Worm (Caenorhabditis elegans) whole organism, L1 larva: ENCODE measurements around the gene ugt-14.
A peak's percentile ranks its signal among the peaks of the same experiment; 100 is the strongest.

Source experiments
- C04F5.9 ChIP-seq: sonication (generic microtip); optimal IDR thresholded peaks from 2 replicates; lab custom pipeline; 2016; ENCODE audit warnings: missing genetic modification characterization, missing compliant biosample characterization
- C34B4.2 ChIP-seq: sonication (generic microtip); optimal IDR thresholded peaks from 2 replicates; lab custom pipeline; 2017; ENCODE audit warnings: mild to moderate bottlenecking, missing genetic modification characterization, missing compliant biosample characterization
- F16B12.6 ChIP-seq: fragments of 150-350 bp; optimal IDR thresholded peaks from 2 replicates; lab custom pipeline; 2014; ENCODE audit warnings: missing biosample characterization, missing genetic modification characterization
- aly-2 ChIP-seq: fragments of 150-350 bp; optimal IDR thresholded peaks from 2 replicates; lab custom pipeline; 2014; ENCODE audit warnings: missing biosample characterization, missing genetic modification characterization
- blmp-1 ChIP-seq: fragments of 150-350 bp; optimal IDR thresholded peaks from 2 replicates; lab custom pipeline; 2014; ENCODE audit warnings: missing biosample characterization, missing genetic modification characterization
- ceh-8 ChIP-seq: fragments of 200-800 bp; sonication (Bioruptor generic); optimal IDR thresholded peaks from 2 replicates; lab custom pipeline; 2018; ENCODE audit warnings: mild to moderate bottlenecking, missing genetic modification characterization, moderate library complexity, missing compliant biosample characterization
- ceh-82 ChIP-seq, 3 experiments: fragments of 150-350 bp in 1 of 3; sonication (generic microtip) in 2 of 3; optimal IDR thresholded peaks; 2 replicates each; lab custom pipeline; 2014 to 2017; ENCODE audit warnings: missing biosample characterization in 3 of 3, missing genetic modification characterization in 3 of 3
- ceh-88 ChIP-seq: fragments of 200-800 bp; sonication (Bioruptor generic); IDR thresholded peaks from 2 replicates; pipeline ENCODE4 v1.3.6; 2022; ENCODE audit warnings: missing genetic modification characterization, missing compliant biosample characterization
- dsc-1 ChIP-seq: sonication (generic microtip); optimal IDR thresholded peaks from 2 replicates; lab custom pipeline; 2016; ENCODE audit warnings: mild to moderate bottlenecking, missing genetic modification characterization, missing compliant biosample characterization
- efl-3 ChIP-seq: fragments of 200-800 bp; sonication (Bioruptor generic); optimal IDR thresholded peaks from 2 replicates; lab custom pipeline; 2018; ENCODE audit warnings: mild to moderate bottlenecking, missing genetic modification characterization, missing compliant biosample characterization
- elt-2 ChIP-seq: sonication (generic microtip); optimal IDR thresholded peaks from 2 replicates; lab custom pipeline; 2016; ENCODE audit warnings: missing genetic modification characterization, mild to moderate bottlenecking, inconsistent platforms, missing compliant biosample characterization, missing genetic modification reagents
- elt-3 ChIP-seq, 6 experiments: fragments of 150-350 bp in 1 of 6; sonication (generic microtip); optimal IDR thresholded peaks; 2 replicates each; lab custom pipeline; 2017 to 2018; ENCODE audit warnings: missing biosample characterization in 6 of 6, missing genetic modification characterization in 6 of 6, inconsistent platforms in 1 of 6
- ets-5 ChIP-seq: fragments of 200-800 bp; sonication (Bioruptor generic); IDR thresholded peaks from 2 replicates; pipeline ENCODE4 v1.3.6; 2022; ENCODE audit warnings: missing genetic modification characterization, missing compliant biosample characterization
- fkh-4 ChIP-seq: sonication (generic microtip); optimal IDR thresholded peaks from 2 replicates; lab custom pipeline; 2016; ENCODE audit warnings: missing compliant biosample characterization, missing genetic modification characterization, borderline replicate concordance
- hpl-2 ChIP-seq: fragments of 150-350 bp; optimal IDR thresholded peaks from 2 replicates; lab custom pipeline; 2014; ENCODE audit warnings: missing biosample characterization, missing genetic modification reagents, missing genetic modification characterization
- irx-1 ChIP-seq: sonication (generic microtip); optimal IDR thresholded peaks from 2 replicates; lab custom pipeline; 2016; ENCODE audit warnings: missing genetic modification characterization, missing compliant biosample characterization
- lin-14 ChIP-seq: fragments of 200-800 bp; sonication (Bioruptor generic); optimal IDR thresholded peaks from 2 replicates; lab custom pipeline; 2018; ENCODE audit warnings: mild to moderate bottlenecking, missing genetic modification characterization, moderate library complexity, missing compliant biosample characterization
- lin-35 ChIP-seq, 2 experiments: fragments of 150-350 bp; optimal IDR thresholded peaks; 2 replicates each; lab custom pipeline; 2014; ENCODE audit warnings: missing biosample characterization in 2 of 2, missing genetic modification characterization in 2 of 2, missing genetic modification reagents in 2 of 2
- mab-9 ChIP-seq: fragments of 200-800 bp; sonication (Bioruptor generic); IDR thresholded peaks from 2 replicates; pipeline ENCODE4 v1.3.6; 2022; ENCODE audit warnings: missing genetic modification reagents, missing genetic modification characterization, missing compliant biosample characterization
- mep-1 ChIP-seq: fragments of 150-350 bp; optimal IDR thresholded peaks from 2 replicates; lab custom pipeline; 2014; ENCODE audit warnings: missing biosample characterization, missing genetic modification characterization
- nhr-11 ChIP-seq: fragments of 150-350 bp; optimal IDR thresholded peaks from 2 replicates; lab custom pipeline; 2014; ENCODE audit warnings: missing biosample characterization, missing genetic modification characterization
- nhr-12 ChIP-seq: sonication (generic microtip); optimal IDR thresholded peaks from 2 replicates; lab custom pipeline; 2017; ENCODE audit warnings: missing biosample characterization, missing genetic modification characterization
- nhr-20 ChIP-seq: sonication (generic microtip); optimal IDR thresholded peaks from 2 replicates; lab custom pipeline; 2016; ENCODE audit warnings: mild to moderate bottlenecking, missing genetic modification characterization, missing compliant biosample characterization
- nhr-28 ChIP-seq: fragments of 150-350 bp; optimal IDR thresholded peaks from 2 replicates; lab custom pipeline; 2014; ENCODE audit warnings: missing biosample characterization, missing genetic modification characterization
- nhr-71 ChIP-seq: sonication (generic microtip); optimal IDR thresholded peaks from 2 replicates; lab custom pipeline; 2016; ENCODE audit warnings: mild to moderate bottlenecking, missing genetic modification characterization, moderate library complexity, missing compliant biosample characterization
- nhr-77 ChIP-seq: fragments of 150-350 bp; optimal IDR thresholded peaks from 2 replicates; lab custom pipeline; 2014; ENCODE audit warnings: missing biosample characterization, missing genetic modification characterization
- nhr-84 ChIP-seq: sonication (generic microtip); optimal IDR thresholded peaks from 2 replicates; lab custom pipeline; 2017; ENCODE audit warnings: missing biosample characterization, missing genetic modification characterization
- nhr-85 ChIP-seq: sonication (generic microtip); peaks from one replicate; lab custom pipeline; 2016; ENCODE audit warnings: missing genetic modification characterization, inconsistent platforms, missing compliant biosample characterization
- nhr-90 ChIP-seq: sonication (generic microtip); optimal IDR thresholded peaks from 2 replicates; lab custom pipeline; 2016; ENCODE audit warnings: mild to moderate bottlenecking, missing genetic modification characterization, missing compliant biosample characterization; ENCODE audit not compliant: poor library complexity
- pag-3 ChIP-seq: sonication (generic microtip); optimal IDR thresholded peaks from 2 replicates; lab custom pipeline; 2017; ENCODE audit warnings: missing genetic modification characterization, mild to moderate bottlenecking, missing compliant biosample characterization, antibody characterized with exemption, borderline replicate concordance; ENCODE audit not compliant: insufficient read depth
- pax-3 ChIP-seq: fragments of 200-800 bp; sonication (Bioruptor generic); optimal IDR thresholded peaks from 2 replicates; lab custom pipeline; 2018; ENCODE audit warnings: mild to moderate bottlenecking, missing genetic modification characterization, moderate library complexity, missing compliant biosample characterization
- snpc-4 ChIP-seq: fragments of 150-350 bp; optimal IDR thresholded peaks from 2 replicates; lab custom pipeline; 2014; ENCODE audit warnings: missing biosample characterization, missing genetic modification characterization
- snu-23 ChIP-seq: sonication (generic microtip); optimal IDR thresholded peaks from 2 replicates; lab custom pipeline; 2016; ENCODE audit warnings: missing genetic modification characterization, missing compliant biosample characterization
- swsn-7 ChIP-seq: sonication (generic microtip); optimal IDR thresholded peaks from 2 replicates; lab custom pipeline; 2016; ENCODE audit warnings: missing genetic modification characterization, missing compliant biosample characterization
- unc-130 ChIP-seq: fragments of 150-350 bp; optimal IDR thresholded peaks from 2 replicates; lab custom pipeline; 2017; ENCODE audit warnings: missing biosample characterization, missing genetic modification characterization, inconsistent platforms
- unc-30 ChIP-seq: sonication (generic microtip); optimal IDR thresholded peaks from 2 replicates; lab custom pipeline; 2017; ENCODE audit warnings: missing biosample characterization, missing genetic modification characterization
- unc-98 ChIP-seq: fragments of 200-800 bp; sonication (Bioruptor generic); IDR thresholded peaks from 2 replicates; pipeline ENCODE4 v1.3.6; 2022; ENCODE audit warnings: missing genetic modification characterization, missing compliant biosample characterization
- xbp-1 ChIP-seq: sonication (generic microtip); optimal IDR thresholded peaks from 2 replicates; lab custom pipeline; 2016; ENCODE audit warnings: missing genetic modification characterization, missing compliant biosample characterization
- zip-4 ChIP-seq: fragments of 200-800 bp; sonication (Bioruptor generic); optimal IDR thresholded peaks from 2 replicates; lab custom pipeline; 2018; ENCODE audit warnings: mild to moderate bottlenecking, missing genetic modification characterization, moderate library complexity, missing compliant biosample characterization

ugt-14 gene

ce11 chrV:4881377-4881776 is 24.7 kb upstream of the ugt-14 start, which contains the start of gene str-32:
Gene str-32, minus strand, starts transcription at chrV:4881477.
- no peak for TF ChIP-seq fkh-4 (tag; lab: Kevin White, UChicago)
- TF ChIP-seq, all 84 proteins: peak for 0

DNA sequence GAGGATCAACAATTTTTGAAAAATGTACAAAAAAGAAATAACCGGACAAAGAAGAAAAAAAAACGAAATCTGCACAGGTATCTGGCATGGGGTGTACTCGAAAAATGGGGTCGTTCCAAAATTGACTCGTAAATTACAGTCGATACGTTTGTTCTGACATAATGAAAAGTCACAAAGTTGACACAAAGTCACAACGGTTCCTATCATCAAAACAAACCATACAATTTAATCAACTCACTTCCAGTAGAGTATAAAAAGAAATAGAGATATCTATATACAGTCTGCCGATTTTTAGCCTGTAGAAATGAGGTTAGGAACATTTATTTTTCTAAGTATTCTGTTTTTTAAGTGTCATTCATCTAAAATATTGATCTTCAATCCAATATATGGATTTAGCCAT is 21.6 kb upstream of the ugt-14 start, which contains the start of gene T19H12.12:
Gene T19H12.12, plus strand, starts transcription at position 301 of the 400 bp plus-strand sequence.
- no peak for TF ChIP-seq unc-30 (tag; lab: Kevin White, UChicago)
- TF ChIP-seq efl-3 (GFP tag; lab: Kevin White, UChicago): no peak
- TF ChIP-seq unc-98: no peak
- no peak for TF ChIP-seq nhr-28
- TF ChIP-seq pag-3 (tag; lab: Kevin White, UChicago): no peak
- TF ChIP-seq zip-4 (GFP tag; lab: Kevin White, UChicago): no peak
- no peak for TF ChIP-seq C34B4.2 (tag; lab: Kevin White, UChicago)
- no peak for TF ChIP-seq irx-1 (tag; lab: Kevin White, UChicago)
- no peak for TF ChIP-seq ets-5 (GFP tag; lab: Robert Waterston, UW)
- TF ChIP-seq pax-3 (tag; lab: Kevin White, UChicago): no peak
- no peak for TF ChIP-seq elt-2 (tag; lab: Kevin White, UChicago)
- TF ChIP-seq nhr-90 (tag; lab: Kevin White, UChicago): no peak
- no peak for TF ChIP-seq nhr-77
- TF ChIP-seq nhr-12 (tag; lab: Kevin White, UChicago): no peak
- no peak for TF ChIP-seq F16B12.6 (tag; lab: Kevin White, UChicago)
- TF ChIP-seq dsc-1 (tag; lab: Kevin White, UChicago): no peak
- TF ChIP-seq, all 84 proteins: peak for 0

DNA sequence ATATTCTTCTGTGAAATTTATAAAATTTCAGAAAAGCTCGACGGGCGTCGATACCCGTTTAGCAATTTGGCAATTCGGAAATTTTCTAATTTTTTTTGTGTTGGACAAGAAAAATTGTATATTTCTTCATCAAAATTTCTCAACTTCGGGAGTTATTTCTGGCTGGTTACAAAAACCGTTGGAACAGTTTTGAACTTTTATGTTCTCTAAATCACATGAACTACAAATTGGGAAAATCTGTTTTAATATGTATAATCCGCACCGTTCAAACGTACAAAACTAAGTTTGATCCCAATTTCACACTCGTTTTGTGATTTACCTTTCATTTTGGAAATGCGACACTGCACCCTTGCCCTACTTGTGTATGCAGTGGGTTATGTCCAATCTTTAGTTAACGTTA is 20.7 kb upstream of the ugt-14 start, which contains the start of gene T19H12.3:
Gene T19H12.3, plus strand, starts transcription at position 301 of the 400 bp plus-strand sequence.
- TF ChIP-seq aly-2 (tag; lab: Kevin White, UChicago) (no peak), nhr-71 (tag; lab: Kevin White, UChicago) (no peak), nhr-11 (tag; lab: Kevin White, UChicago) (no peak), ceh-8 (no peak), snpc-4 (tag; lab: Kevin White, UChicago) (no peak), ceh-82 (tag; optimal IDR thresholded peaks at IDR 0.05; lab: Kevin White, UChicago) (no peak), nhr-84 (no peak), C04F5.9 (tag; lab: Kevin White, UChicago) (no peak), mep-1 (no peak), blmp-1 (tag; lab: Kevin White, UChicago) (no peak), ceh-88 (no peak), swsn-7 (no peak), hpl-2 (GFP tag; lab: Kevin White, UChicago) (no peak), pag-3 (tag; lab: Kevin White, UChicago) (no peak), F16B12.6 (tag; lab: Kevin White, UChicago) (no peak), unc-130 (tag; lab: Kevin White, UChicago) (no peak)

ce11 chrV:4889477-4889876 is 16.6 kb upstream of the ugt-14 start, which contains the start of gene ugt-12:
Gene ugt-12, minus strand, starts transcription at chrV:4889629.
- TF ChIP-seq nhr-20 (tag; lab: Kevin White, UChicago) (peak; percentile 52), nhr-71 (tag; lab: Kevin White, UChicago) (peak; percentile 48), elt-2 (tag; lab: Kevin White, UChicago) (peak; percentile 49), elt-3 (tag; optimal IDR thresholded peaks at IDR 0.05; lab: Kevin White, UChicago) (peak in 2 of 6 experiments; percentile 10 to 37), xbp-1 (no peak), snu-23 (GFP tag; lab: Kevin White, UChicago) (peak; percentile 26), ceh-8 (no peak), lin-14 (GFP tag; lab: Kevin White, UChicago) (peak; percentile 61), nhr-85 (tag; lab: Kevin White, UChicago) (peak; percentile 74), mab-9 (GFP tag; lab: Robert Waterston, UW) (no peak), lin-35 (GFP tag; optimal IDR thresholded peaks at IDR 0.05; lab: Kevin White, UChicago) (peak in 1 of 2 experiments; percentile 34), unc-98 (no peak), nhr-28 (no peak)
